Worm (Caenorhabditis elegans) whole organism, late embryonic: ENCODE measurements around the gene W02B3.4.

Source experiments
- Y22D7AL.16 ChIP-seq: sonication (generic microtip); optimal IDR thresholded peaks from 2 replicates; lab custom pipeline; 2016; ENCODE audit warnings: missing genetic modification characterization, missing compliant biosample characterization
- ahr-1 ChIP-seq: sonication (generic microtip); optimal IDR thresholded peaks from 2 replicates; lab custom pipeline; 2016; ENCODE audit warnings: missing genetic modification characterization, missing compliant biosample characterization
- ceh-14 ChIP-seq: sonication (generic microtip); optimal IDR thresholded peaks from 2 replicates; lab custom pipeline; 2016; ENCODE audit warnings: missing genotype, missing genetic modification characterization, missing compliant biosample characterization
- ceh-22 ChIP-seq: sonication (generic microtip); optimal IDR thresholded peaks from 2 replicates; lab custom pipeline; 2017; ENCODE audit warnings: missing biosample characterization, missing genetic modification characterization
- ceh-30 ChIP-seq: fragments of 150-350 bp; optimal IDR thresholded peaks from 2 replicates; lab custom pipeline; 2014; ENCODE audit warnings: missing biosample characterization, missing genetic modification characterization
- ceh-31 ChIP-seq: sonication (generic microtip); optimal IDR thresholded peaks from 2 replicates; lab custom pipeline; 2016; ENCODE audit warnings: missing genetic modification characterization, missing compliant biosample characterization
- ceh-34 ChIP-seq: sonication (generic microtip); optimal IDR thresholded peaks from 2 replicates; lab custom pipeline; 2016; ENCODE audit warnings: mild to moderate bottlenecking, missing genetic modification characterization, missing compliant biosample characterization
- ceh-45 ChIP-seq: fragments of 200-800 bp; sonication (Bioruptor generic); IDR thresholded peaks from 2 replicates; pipeline ENCODE4 v1.3.6; 2022; ENCODE audit warnings: missing genetic modification reagents, missing genetic modification characterization, missing compliant biosample characterization
- dmd-4 ChIP-seq: sonication (generic microtip); optimal IDR thresholded peaks from 2 replicates; lab custom pipeline; 2016; ENCODE audit warnings: borderline replicate concordance, missing genetic modification characterization, missing compliant biosample characterization
- elt-2 ChIP-seq: sonication (generic microtip); optimal IDR thresholded peaks from 2 replicates; lab custom pipeline; 2016; ENCODE audit warnings: missing genetic modification reagents, missing genetic modification characterization, missing compliant biosample characterization
- elt-4 ChIP-seq: sonication (generic microtip); optimal IDR thresholded peaks from 2 replicates; lab custom pipeline; 2016; ENCODE audit warnings: missing genetic modification characterization, missing compliant biosample characterization
- ets-4 ChIP-seq: sonication (generic microtip); optimal IDR thresholded peaks from 2 replicates; lab custom pipeline; 2016; ENCODE audit warnings: missing genetic modification characterization, missing compliant biosample characterization
- eyg-1 ChIP-seq: sonication (generic microtip); optimal IDR thresholded peaks from 2 replicates; lab custom pipeline; 2016; ENCODE audit warnings: missing genotype, missing genetic modification characterization, missing compliant biosample characterization
- fax-1 ChIP-seq: sonication (generic microtip); optimal IDR thresholded peaks from 2 replicates; lab custom pipeline; 2016; ENCODE audit warnings: missing genotype, missing genetic modification characterization, missing compliant biosample characterization
- hlh-15 ChIP-seq: sonication (generic microtip); optimal IDR thresholded peaks from 2 replicates; lab custom pipeline; 2016; ENCODE audit warnings: missing genetic modification characterization, missing compliant biosample characterization
- hlh-30 ChIP-seq: sonication (generic microtip); optimal IDR thresholded peaks from 2 replicates; lab custom pipeline; 2017; ENCODE audit warnings: antibody characterized with exemption, missing genetic modification characterization, missing compliant biosample characterization; ENCODE audit not compliant: insufficient read depth
- hlh-6 ChIP-seq: sonication (generic microtip); optimal IDR thresholded peaks from 2 replicates; lab custom pipeline; 2016; ENCODE audit warnings: missing genotype, missing genetic modification characterization, missing compliant biosample characterization
- mec-3 ChIP-seq: sonication (generic microtip); optimal IDR thresholded peaks from 2 replicates; lab custom pipeline; 2016; ENCODE audit warnings: borderline replicate concordance, missing genetic modification characterization, missing compliant biosample characterization
- nfya-1 ChIP-seq: sonication (generic microtip); optimal IDR thresholded peaks from 2 replicates; lab custom pipeline; 2017; ENCODE audit warnings: missing genetic modification characterization, mild to moderate bottlenecking, missing compliant biosample characterization, antibody characterized with exemption, moderate library complexity
- nhr-232 ChIP-seq: sonication (generic microtip); optimal IDR thresholded peaks from 2 replicates; lab custom pipeline; 2016; ENCODE audit warnings: missing genetic modification characterization, missing compliant biosample characterization
- odd-2 ChIP-seq: sonication (generic microtip); optimal IDR thresholded peaks from 2 replicates; lab custom pipeline; 2017; ENCODE audit warnings: antibody characterized with exemption, mild to moderate bottlenecking, missing genetic modification characterization, missing compliant biosample characterization
- pha-2 ChIP-seq: sonication (generic microtip); optimal IDR thresholded peaks from 2 replicates; lab custom pipeline; 2017; ENCODE audit warnings: mild to moderate bottlenecking, missing genetic modification characterization, missing compliant biosample characterization
- pros-1 ChIP-seq: fragments of 150-350 bp; optimal IDR thresholded peaks from 2 replicates; lab custom pipeline; 2014; ENCODE audit warnings: missing biosample characterization, missing genetic modification reagents, missing genetic modification characterization
- ref-2 ChIP-seq: sonication (generic microtip); optimal IDR thresholded peaks from 2 replicates; lab custom pipeline; 2016; ENCODE audit warnings: missing genetic modification characterization, missing compliant biosample characterization
- sdc-2 ChIP-seq: sonication (generic microtip); optimal IDR thresholded peaks from 2 replicates; lab custom pipeline; 2016; ENCODE audit warnings: missing genotype, missing genetic modification characterization, missing compliant biosample characterization
- tbx-2 ChIP-seq: sonication (generic microtip); optimal IDR thresholded peaks from 2 replicates; lab custom pipeline; 2016; ENCODE audit warnings: missing genetic modification characterization, missing compliant biosample characterization
- tbx-7 ChIP-seq: sonication (generic microtip); optimal IDR thresholded peaks from 2 replicates; lab custom pipeline; 2016; ENCODE audit warnings: missing genotype, missing genetic modification characterization, missing compliant biosample characterization
- unc-3 ChIP-seq, 2 experiments: fragments of 200-800 bp in 1 of 2; sonication (Bioruptor generic) in 1 of 2; sonication (generic microtip) in 1 of 2; conservative IDR thresholded peaks in 1 of 2; optimal IDR thresholded peaks in 1 of 2; 2 replicates each; pipeline versions ENCODE4 v1.3.6 to Lab custom; 2016 to 2022; ENCODE audit warnings: missing compliant biosample characterization in 2 of 2, missing genetic modification characterization in 2 of 2, missing genetic modification reagents in 1 of 2
- unc-42 ChIP-seq: sonication (generic microtip); optimal IDR thresholded peaks from 2 replicates; lab custom pipeline; 2016; ENCODE audit warnings: missing genotype, missing genetic modification characterization, missing compliant biosample characterization
- unc-55 ChIP-seq: sonication (generic microtip); optimal IDR thresholded peaks from 2 replicates; lab custom pipeline; 2017; ENCODE audit warnings: missing biosample characterization, missing genetic modification reagents, missing genetic modification characterization
- unc-86 ChIP-seq: sonication (generic microtip); optimal IDR thresholded peaks from 2 replicates; lab custom pipeline; 2016; ENCODE audit warnings: missing genetic modification characterization, missing compliant biosample characterization
- ztf-16 ChIP-seq: sonication (generic microtip); optimal IDR thresholded peaks from 2 replicates; lab custom pipeline; 2017; ENCODE audit warnings: missing genetic modification characterization, missing compliant biosample characterization

The W02B3.4 gene

DNA sequence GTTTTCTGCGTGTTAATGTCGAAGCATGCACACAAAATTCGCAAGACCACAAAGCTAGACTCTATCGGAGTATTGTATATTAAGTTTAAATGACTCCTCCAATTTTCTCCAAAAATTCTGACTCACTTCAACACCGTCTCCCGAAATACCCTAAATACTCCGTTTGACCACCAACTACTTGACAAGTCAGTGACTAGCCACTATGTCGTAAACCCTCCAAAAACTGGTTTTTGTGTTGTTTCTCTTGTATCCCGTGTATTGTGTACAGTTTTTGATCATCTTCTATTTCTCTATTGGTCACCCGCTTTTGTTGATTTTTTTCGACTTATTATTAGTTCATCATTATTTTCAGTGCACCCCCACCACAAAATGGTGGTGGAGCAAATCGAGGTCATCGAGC lies 24.9 kb downstream of the W02B3.4 start, which contains the start of gene C09F5.1:
C09F5.1 (plus strand) TSS at position 353 of the 400 bp plus-strand sequence.
- peak; percentile 6 for TF ChIP-seq nfya-1 (tag; lab: Kevin White, UChicago)
- TF ChIP-seq odd-2, result no peak

DNA sequence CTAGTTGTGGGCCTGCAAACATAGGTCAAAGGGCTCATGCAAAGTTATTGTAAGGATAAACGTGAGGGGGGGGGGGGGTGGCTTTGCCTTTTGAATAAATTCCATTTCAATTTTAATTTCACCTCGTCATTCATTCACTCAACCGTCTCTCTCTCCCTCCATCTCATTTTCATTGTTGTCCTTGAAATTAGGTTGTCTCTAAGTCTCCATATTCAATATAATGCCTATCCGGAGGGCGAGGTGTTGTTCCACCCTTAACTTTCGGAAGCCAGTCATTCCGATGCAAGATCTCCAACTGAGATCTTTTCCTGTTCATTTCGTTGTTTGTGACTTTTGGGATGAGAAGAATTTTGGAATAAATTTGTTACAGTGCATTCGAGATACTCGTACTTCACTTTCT lies 26.0 kb downstream of the W02B3.4 start:
- TF ChIP-seq tbx-7 (tag; lab: Kevin White, UChicago) (no peak), unc-42 (peak; percentile 6)
- TF ChIP-seq, all 69 proteins: peak for 1

DNA sequence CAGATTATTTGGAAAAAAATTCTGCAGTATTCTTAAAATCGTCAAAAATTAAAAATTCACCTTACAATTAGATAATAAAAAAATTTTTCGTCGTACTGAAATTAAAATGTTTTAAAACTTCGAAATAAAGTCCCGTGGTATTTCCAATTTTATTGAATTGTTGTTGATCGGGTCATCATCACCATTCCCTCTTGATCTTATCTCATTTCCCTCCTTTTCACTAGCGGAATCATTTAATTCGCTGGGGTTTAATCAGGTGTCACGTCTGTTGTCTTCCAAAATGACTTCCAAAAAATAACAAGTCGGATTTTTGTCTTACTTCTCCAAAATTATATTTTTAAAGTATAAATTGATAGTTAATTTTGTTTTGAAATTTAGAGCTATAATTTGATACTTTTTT lies 26.6 kb downstream of the W02B3.4 start:
- no peak for TF ChIP-seq ceh-14 (tag; lab: Kevin White, UChicago)
- TF ChIP-seq hlh-6 (tag; lab: Kevin White, UChicago), result no peak
- TF ChIP-seq pros-1 (tag; lab: Kevin White, UChicago), result no peak
- TF ChIP-seq ceh-30, result no peak
- no peak for TF ChIP-seq elt-4 (tag; lab: Kevin White, UChicago)

DNA sequence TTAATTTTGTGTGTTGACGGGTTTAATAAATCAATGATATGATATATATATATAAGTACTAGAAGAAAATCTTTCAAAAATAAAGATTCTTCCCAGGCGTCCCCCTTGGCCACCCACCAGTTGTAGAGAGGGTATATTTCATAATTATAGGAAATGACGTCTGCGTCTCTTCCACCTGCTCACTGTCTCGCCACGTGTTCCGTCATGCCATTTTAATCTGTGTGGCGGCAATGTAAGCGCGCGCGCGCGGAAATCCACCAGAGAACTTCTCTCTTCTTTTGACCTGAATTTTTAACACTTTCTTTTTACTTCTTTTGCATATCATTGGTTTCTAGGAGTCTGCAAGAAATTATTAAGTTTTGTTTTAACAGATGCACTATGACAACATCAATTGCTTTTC lies 28.9 kb downstream of the W02B3.4 start:
- TF ChIP-seq mec-3 (tag; lab: Kevin White, UChicago) (no peak), ref-2 (tag; lab: Kevin White, UChicago) (peak; percentile 22), hlh-30 (tag; lab: Kevin White, UChicago) (peak; percentile 4)

DNA sequence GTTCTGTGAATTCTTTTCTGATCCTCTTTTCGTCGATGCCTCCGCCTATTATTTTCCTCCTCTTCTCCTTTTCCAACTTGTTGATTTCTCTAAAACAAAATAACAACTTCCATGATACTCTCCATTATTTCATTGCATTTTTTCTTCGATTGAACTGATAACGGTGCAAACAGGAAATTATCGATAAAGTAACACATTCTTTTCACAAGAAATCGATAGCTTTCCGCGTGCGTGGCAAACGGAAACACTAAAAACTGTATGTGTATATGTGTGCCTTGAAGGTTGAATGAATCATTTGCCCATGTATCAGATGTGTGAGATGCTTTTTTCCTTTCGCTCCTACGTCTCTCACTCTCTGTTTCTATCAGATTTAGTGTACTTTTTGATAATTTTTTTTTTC lies 31.6 kb downstream of the W02B3.4 start:
- no peak for TF ChIP-seq ahr-1 (tag; lab: Kevin White, UChicago)
- TF ChIP-seq elt-2 (tag; lab: Kevin White, UChicago), result peak; percentile 16

DNA sequence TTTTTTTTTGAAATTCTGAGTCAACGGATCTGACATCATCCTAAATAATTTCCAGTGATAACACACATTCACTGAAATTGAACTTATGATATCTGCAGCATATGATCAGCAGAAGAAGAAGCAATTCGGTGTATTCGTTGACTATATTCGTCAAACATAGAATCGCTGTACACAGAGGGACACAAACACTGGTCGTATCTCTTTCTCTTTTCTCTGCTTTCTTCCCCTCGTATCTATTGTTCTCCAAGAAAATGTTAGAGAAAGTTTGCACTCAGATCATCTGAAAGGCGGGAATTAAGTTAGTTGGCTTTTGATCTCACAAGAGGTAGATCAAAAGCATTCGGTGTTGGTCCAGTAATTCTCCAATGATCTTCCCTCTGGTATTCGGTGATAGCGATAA lies 32.7 kb downstream of the W02B3.4 start:
- TF ChIP-seq tbx-7 (tag; lab: Kevin White, UChicago), result no peak
- TF ChIP-seq, all 69 proteins: peak for 0

DNA sequence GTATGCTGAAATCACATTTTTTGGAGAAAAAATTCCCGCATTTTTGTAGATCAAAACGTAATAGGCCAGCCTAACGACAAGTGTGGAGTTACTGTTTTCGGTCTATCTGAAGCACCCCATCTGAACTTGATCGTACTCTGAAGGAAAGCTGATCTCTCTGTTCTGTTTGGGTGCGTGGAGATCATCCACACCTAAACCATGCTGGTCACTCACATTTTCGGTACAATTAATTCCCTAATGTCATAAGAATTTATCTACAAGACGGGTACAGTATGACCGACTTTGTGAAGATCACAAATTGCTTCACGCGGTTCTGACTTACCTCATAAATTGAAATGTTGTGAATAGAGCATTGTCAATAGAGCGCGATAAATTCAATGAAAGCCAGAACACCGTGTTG lies 33.3 kb downstream of the W02B3.4 start:
- TF ChIP-seq ceh-31 (tag; lab: Kevin White, UChicago) (no peak), ceh-45 (GFP tag; lab: Robert Waterston, UW) (no peak)

DNA sequence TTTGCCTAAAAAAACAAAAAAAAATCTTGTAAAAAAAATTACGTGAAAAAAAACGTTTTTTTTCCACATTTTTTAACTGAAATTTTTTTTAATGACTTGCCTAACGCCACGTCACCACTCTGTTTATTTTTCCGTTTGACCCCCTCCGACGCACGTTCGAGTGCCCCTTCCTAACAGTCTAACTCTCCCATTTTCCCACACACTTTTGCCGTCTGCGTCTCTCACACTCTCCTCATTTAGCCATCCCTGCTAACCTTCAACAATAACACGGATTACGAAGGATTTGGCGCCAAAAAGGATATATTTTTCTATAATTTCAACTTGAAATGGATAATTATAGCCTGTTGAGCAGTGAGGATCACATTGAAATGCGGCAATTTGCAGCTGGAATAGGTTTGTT lies 36.0 kb downstream of the W02B3.4 start:
- peak; percentile 22 for TF ChIP-seq tbx-2
- no peak for TF ChIP-seq unc-55 (GFP tag; lab: Kevin White, UChicago)
- TF ChIP-seq ceh-34 (tag; lab: Kevin White, UChicago), result peak; percentile 2
- no peak for TF ChIP-seq ceh-14 (tag; lab: Kevin White, UChicago)
- TF ChIP-seq eyg-1 (tag; lab: Kevin White, UChicago), result peak; percentile 5
- TF ChIP-seq nhr-232 (tag; lab: Kevin White, UChicago), result no peak
- TF ChIP-seq pros-1 (tag; lab: Kevin White, UChicago), result no peak
- peak; percentile 5 for TF ChIP-seq ceh-31 (tag; lab: Kevin White, UChicago)
- no peak for TF ChIP-seq dmd-4 (tag; lab: Kevin White, UChicago)

DNA sequence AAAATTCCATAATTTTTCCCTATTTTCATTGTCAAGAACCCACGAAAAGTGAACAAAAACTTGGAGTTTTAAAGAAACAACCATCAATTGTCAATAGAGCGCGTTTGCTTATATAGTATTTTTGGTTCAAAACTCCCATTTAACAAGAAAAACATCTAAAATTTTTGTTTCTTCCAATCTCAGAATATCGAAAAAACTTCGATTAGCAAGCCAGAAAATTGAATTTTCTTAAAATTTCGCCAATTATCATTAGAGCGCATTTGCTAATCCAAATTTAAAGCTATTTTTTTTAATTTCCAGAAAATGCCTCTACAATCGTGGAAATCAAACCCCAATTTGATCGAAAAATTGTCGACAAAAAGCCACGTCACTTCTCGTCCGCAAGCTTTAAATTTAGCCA lies 36.8 kb downstream of the W02B3.4 start, which contains the start of gene orai-1:
orai-1 (plus strand) TSS at position 301 of the 400 bp plus-strand sequence.
- TF ChIP-seq hlh-15 (tag; lab: Kevin White, UChicago), result no peak
- no peak for TF ChIP-seq fax-1
- no peak for TF ChIP-seq pha-2 (tag; lab: Kevin White, UChicago)
- no peak for TF ChIP-seq ceh-14 (tag; lab: Kevin White, UChicago)
- TF ChIP-seq ets-4 (tag; lab: Kevin White, UChicago), result no peak
- TF ChIP-seq ztf-16 (tag; lab: Kevin White, UChicago), result no peak
- no peak for TF ChIP-seq sdc-2 (tag; lab: Kevin White, UChicago)
- no peak for TF ChIP-seq unc-86 (tag; lab: Kevin White, UChicago)
- TF ChIP-seq hlh-6 (tag; lab: Kevin White, UChicago), result no peak
- TF ChIP-seq ceh-22 (tag; lab: Kevin White, UChicago), result no peak
- TF ChIP-seq unc-3 (GFP tag; conservative IDR thresholded peaks at IDR 0.05; lab: Robert Waterston, UW), result no peak
- no peak for TF ChIP-seq unc-3 (tag; optimal IDR thresholded peaks at IDR 0.05; lab: Kevin White, UChicago)
- no peak for TF ChIP-seq Y22D7AL.16
